Worm (Caenorhabditis elegans) whole organism, L4/young adult: ENCODE measurements around the gene F41G3.6.

ENCODE experiments used
- dao-5 ChIP-seq: sonication (generic microtip); optimal IDR thresholded peaks from 2 replicates; lab custom pipeline; 2016; ENCODE audit warnings: missing genotype, missing genetic modification characterization, moderate library complexity, missing compliant biosample characterization
- him-1 ChIP-seq: sonication (generic microtip); optimal IDR thresholded peaks from 2 replicates; lab custom pipeline; 2016; ENCODE audit warnings: missing genotype, missing genetic modification reagents, missing genetic modification characterization, missing compliant biosample characterization

DNA sequence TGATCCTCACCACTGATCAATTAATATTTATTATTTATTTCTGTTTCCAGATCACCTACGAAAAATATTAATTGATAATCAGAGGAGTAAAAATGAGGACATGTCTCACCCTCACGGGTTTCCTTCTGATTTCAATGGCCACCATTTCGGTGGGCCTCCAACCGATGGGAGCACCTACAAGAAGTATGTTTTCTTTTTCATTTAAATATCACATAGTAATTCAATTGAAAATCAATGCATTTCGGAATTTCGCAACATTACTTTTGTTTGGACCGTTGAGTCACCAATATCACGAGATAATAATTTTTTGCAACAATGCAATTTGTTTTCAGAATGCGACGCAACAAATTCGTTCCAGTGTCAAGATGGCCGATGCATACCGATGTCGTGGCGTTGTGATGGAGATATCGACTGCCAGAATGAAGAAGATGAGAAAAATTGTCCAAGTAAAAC, 40.7 kb downstream of the F41G3.6 start, which contains the start of gene gldi-2:
- TF ChIP-seq him-1 (tag; lab: Kevin White, UChicago): no peak
- TF ChIP-seq dao-5 (tag; lab: Kevin White, UChicago): no peak
